Fruit fly (Drosophila melanogaster): ENCODE results near the gene hwt.

hwt gene

DNA sequence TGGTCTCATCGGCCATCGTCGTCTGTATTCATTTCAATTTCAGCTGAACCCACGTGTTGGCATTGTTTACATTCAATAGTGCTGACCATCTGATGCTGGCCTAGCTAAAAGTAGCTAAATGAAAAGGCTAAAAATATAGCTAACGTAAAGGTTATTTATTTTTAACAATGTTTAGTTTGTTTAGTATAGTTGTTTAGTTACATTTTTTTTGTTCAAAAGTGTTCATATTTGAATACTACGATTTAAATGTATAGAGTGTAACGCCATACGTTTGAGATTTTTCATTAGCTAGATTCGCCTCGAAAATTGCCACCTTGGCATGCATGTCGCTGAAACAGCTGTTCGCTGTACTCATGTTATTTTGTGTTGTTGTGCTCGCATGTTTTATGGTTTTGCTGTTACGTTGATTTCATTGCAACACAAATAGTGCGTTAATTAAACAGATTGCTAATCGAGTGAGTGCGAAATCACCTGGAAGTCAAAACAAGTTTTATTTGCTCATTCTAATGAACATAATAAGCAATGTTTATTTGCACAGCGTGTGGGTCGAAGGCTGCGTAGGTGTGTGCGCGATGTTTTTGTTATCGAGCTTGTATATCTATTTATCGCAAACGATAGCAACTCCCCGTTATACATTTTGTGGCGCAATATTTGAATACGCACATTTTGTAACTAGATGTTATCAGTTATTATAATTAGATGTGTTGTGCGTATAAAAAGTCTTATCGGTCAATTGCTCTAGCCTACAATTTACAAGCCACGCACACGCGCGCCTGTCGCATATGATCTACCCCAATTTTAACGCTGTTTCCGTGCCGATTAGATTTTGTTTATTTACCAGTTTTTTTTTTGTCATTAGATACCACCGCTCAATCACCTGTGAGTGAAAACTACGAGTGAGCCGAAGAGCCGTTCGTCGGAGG lies 43.5 kb upstream of the hwt start, which contains the start of the genes CG1463 and Fpgs1 (continued):
- no peak for TF ChIP-seq zen (tag; optimal IDR thresholded peaks at IDR 0.05)
- no peak for TF ChIP-seq da (GFP tag; optimal IDR thresholded peaks at IDR 0.05)
- TF ChIP-seq h (optimal IDR thresholded peaks at IDR 0.05) = no peak
- TF ChIP-seq Dad (GFP tag; optimal IDR thresholded peaks at IDR 0.05) = no peak
- no peak for TF ChIP-seq dmrt99B (tag; optimal IDR thresholded peaks at IDR 0.05)
- TF ChIP-seq exex (tag; optimal IDR thresholded peaks at IDR 0.05) = peak; percentile 80
- TF ChIP-seq nmo (GFP tag; optimal IDR thresholded peaks at IDR 0.05) = peak; percentile 59
- no peak for TF ChIP-seq CG10565 (GFP tag; optimal IDR thresholded peaks at IDR 0.05)
- no peak for TF ChIP-seq Dip3 (GFP tag; optimal IDR thresholded peaks at IDR 0.05)
- peak; percentile 67 for TF ChIP-seq Dref (GFP tag; IDR thresholded peaks at IDR 0.05)
- TF ChIP-seq lbe (GFP tag; optimal IDR thresholded peaks at IDR 0.05) = peak; percentile 1
- no peak for TF ChIP-seq wek (GFP tag; optimal IDR thresholded peaks at IDR 0.05)
- TF ChIP-seq ci (GFP tag; IDR thresholded peaks at IDR 0.05) = no peak
- no peak for TF ChIP-seq gsb (GFP tag; IDR thresholded peaks at IDR 0.05)
- TF ChIP-seq gcm (GFP tag; optimal IDR thresholded peaks at IDR 0.05) = no peak
- TF ChIP-seq Atf-2 (GFP tag; optimal IDR thresholded peaks at IDR 0.05) = no peak
- no peak for TF ChIP-seq H2.0 (GFP tag; IDR thresholded peaks at IDR 0.05)
- peak; percentile 54 for TF ChIP-seq CG13424 (tag; optimal IDR thresholded peaks at IDR 0.05)
- no peak for TF ChIP-seq inv (GFP tag; IDR thresholded peaks at IDR 0.05; ENCODE audit: partially characterized antibody)
- TF ChIP-seq bsh (GFP tag; optimal IDR thresholded peaks at IDR 0.05) = no peak
- TF ChIP-seq cato (GFP tag; optimal IDR thresholded peaks at IDR 0.05; ENCODE audit: borderline replicate concordance) = no peak
- no peak for TF ChIP-seq CG43689 (GFP tag; IDR thresholded peaks at IDR 0.05)
- no peak for TF ChIP-seq Fer3 (tag; optimal IDR thresholded peaks at IDR 0.05)
- no peak for TF ChIP-seq CG7745 (tag; optimal IDR thresholded peaks at IDR 0.05)
- peak; percentile 59 for TF ChIP-seq CG9932 (GFP tag; IDR thresholded peaks at IDR 0.05)
- TF ChIP-seq CG15011 (GFP tag; optimal IDR thresholded peaks at IDR 0.05) = no peak
- TF ChIP-seq kni (GFP tag; optimal IDR thresholded peaks at IDR 0.05) = no peak
- no peak for TF ChIP-seq CG11398 (GFP tag; optimal IDR thresholded peaks at IDR 0.05)
- no peak for TF ChIP-seq CG17361 (GFP tag; IDR thresholded peaks at IDR 0.05)
- peak; percentile 45 for TF ChIP-seq Nf-YC (tag; optimal IDR thresholded peaks at IDR 0.05)
- no peak for TF ChIP-seq Bdp1 (GFP tag; optimal IDR thresholded peaks at IDR 0.05)
- no peak for TF ChIP-seq CG9215 (GFP tag; IDR thresholded peaks at IDR 0.05)
- no peak for TF ChIP-seq CG17359 (tag; optimal IDR thresholded peaks at IDR 0.05)
- TF ChIP-seq CG9797 (GFP tag; optimal IDR thresholded peaks at IDR 0.05) = peak; percentile 14
- TF ChIP-seq sima (GFP tag; optimal IDR thresholded peaks at IDR 0.05) = no peak
- no peak for TF ChIP-seq CG5180 (GFP tag; optimal IDR thresholded peaks at IDR 0.05)
- peak; percentile 72 for TF ChIP-seq CG6689 (GFP tag; IDR thresholded peaks at IDR 0.05)
- no peak for TF ChIP-seq Lpt (GFP tag; optimal IDR thresholded peaks at IDR 0.05)
- TF ChIP-seq fu2 (GFP tag; optimal IDR thresholded peaks at IDR 0.05) = peak; percentile 53
- TF ChIP-seq NfI (GFP tag; optimal IDR thresholded peaks at IDR 0.05) = no peak
- TF ChIP-seq gem (tag; optimal IDR thresholded peaks at IDR 0.05) = no peak
- peak; percentile 28 for TF ChIP-seq CG17186 (GFP tag; optimal IDR thresholded peaks at IDR 0.05)
- no peak for TF ChIP-seq Hr78 (GFP tag; optimal IDR thresholded peaks at IDR 0.05)
- TF ChIP-seq CG4360 (GFP tag; IDR thresholded peaks at IDR 0.05) = no peak
- no peak for TF ChIP-seq CG13123 (GFP tag; optimal IDR thresholded peaks at IDR 0.05)
- peak; percentile 70 for TF ChIP-seq Max (GFP tag; optimal IDR thresholded peaks at IDR 0.05)
- TF ChIP-seq emc (GFP tag; optimal IDR thresholded peaks at IDR 0.05) = no peak
- no peak for TF ChIP-seq tll (GFP tag; optimal IDR thresholded peaks at IDR 0.05)
- peak; percentile 54; the same call in 2 of the 3 replicates for TF ChIP-seq CG34224 (GFP tag; IDR thresholded peaks at IDR 0.05; ENCODE audit: partially characterized antibody)
